Worm (Caenorhabditis elegans) whole organism, L4 larva: ENCODE data around the gene sur-5.
A peak's percentile ranks its signal among the peaks of the same experiment; 100 is the strongest.

Experiments
- R02D3.7 ChIP-seq: fragments of 150-350 bp; sonication (generic microtip); optimal IDR thresholded peaks from 3 replicates; lab custom pipeline; 2014; ENCODE audit warnings: missing biosample characterization, missing genetic modification characterization
- T20F7.1 ChIP-seq: fragments of 200-800 bp; sonication (Bioruptor generic); optimal IDR thresholded peaks from 2 replicates; lab custom pipeline; 2018; ENCODE audit warnings: mild to moderate bottlenecking, missing genetic modification characterization, missing compliant biosample characterization
- Y48G9A.11 ChIP-seq: fragments of 200-800 bp; sonication (Bioruptor generic); IDR thresholded peaks from 2 replicates; pipeline ENCODE4 v1.3.6; 2022; ENCODE audit warnings: missing genetic modification reagents, missing genetic modification characterization, missing compliant biosample characterization
- Y5F2A.4 ChIP-seq: fragments of 200-800 bp; sonication (Bioruptor generic); optimal IDR thresholded peaks from 2 replicates; lab custom pipeline; 2018; ENCODE audit warnings: mild to moderate bottlenecking, missing genetic modification characterization, missing compliant biosample characterization
- Y75B8A.6 ChIP-seq: fragments of 200-800 bp; sonication (Bioruptor generic); IDR thresholded peaks from 2 replicates; pipeline ENCODE4 v1.3.6; 2022; ENCODE audit warnings: missing genetic modification reagents, missing genetic modification characterization, missing compliant biosample characterization
- aha-1 ChIP-seq: fragments of 150-350 bp; peaks from one replicate; lab custom pipeline; 2014; ENCODE audit warnings: missing biosample characterization, missing genetic modification characterization
- attf-4 ChIP-seq: sonication (generic microtip); optimal IDR thresholded peaks from 3 replicates; lab custom pipeline; 2017; ENCODE audit warnings: missing biosample characterization, missing genetic modification characterization
- ceh-44 ChIP-seq: fragments of 200-800 bp; sonication (Bioruptor generic); IDR thresholded peaks from 2 replicates; pipeline ENCODE4 v1.3.6; 2022; ENCODE audit warnings: missing genetic modification reagents, missing genetic modification characterization, missing compliant biosample characterization
- ceh-62 ChIP-seq: sonication (generic microtip); optimal IDR thresholded peaks from 2 replicates; lab custom pipeline; 2017; ENCODE audit warnings: missing biosample characterization, missing genetic modification characterization
- ces-1 ChIP-seq: fragments of 150-350 bp; sonication (generic microtip); optimal IDR thresholded peaks from 4 replicates; lab custom pipeline; 2014; ENCODE audit warnings: missing biosample characterization, missing genetic modification reagents, missing genetic modification characterization
- cey-2 ChIP-seq: sonication (generic microtip); optimal IDR thresholded peaks from 3 replicates; lab custom pipeline; 2017; ENCODE audit warnings: missing genetic modification characterization, mild to moderate bottlenecking, missing compliant biosample characterization, antibody characterized with exemption, borderline replicate concordance; ENCODE audit not compliant: insufficient read depth
- daf-16 ChIP-seq, 3 experiments: sonication (generic microtip); optimal IDR thresholded peaks; 2 replicates each; lab custom pipeline; 2016 to 2017; ENCODE audit warnings: missing genetic modification characterization in 3 of 3, missing genetic modification reagents in 3 of 3, mild to moderate bottlenecking in 2 of 3, missing compliant biosample characterization in 2 of 3, missing biosample characterization in 1 of 3, moderate library complexity in 1 of 3
- dmd-6 ChIP-seq: fragments of 200-800 bp; sonication (Bioruptor generic); IDR thresholded peaks from 2 replicates; pipeline ENCODE4 v1.3.6; 2022; ENCODE audit warnings: missing genetic modification reagents, missing genetic modification characterization, missing compliant biosample characterization
- dve-1 ChIP-seq: sonication (generic microtip); optimal IDR thresholded peaks from 2 replicates; lab custom pipeline; 2017; ENCODE audit warnings: antibody characterized with exemption, mild to moderate bottlenecking, missing genetic modification characterization, missing compliant biosample characterization; ENCODE audit not compliant: insufficient read depth
- egl-43 ChIP-seq: fragments of 200-800 bp; sonication (Bioruptor generic); IDR thresholded peaks from 2 replicates; pipeline ENCODE4 v1.3.6; 2022; ENCODE audit warnings: missing genetic modification reagents, missing genetic modification characterization, missing compliant biosample characterization
- gei-8 ChIP-seq: fragments of 200-800 bp; sonication (Bioruptor generic); optimal IDR thresholded peaks from 2 replicates; lab custom pipeline; 2018; ENCODE audit warnings: mild to moderate bottlenecking, missing genetic modification characterization, missing compliant biosample characterization
- hif-1 ChIP-seq, 2 experiments: sonication (generic microtip); optimal IDR thresholded peaks; 2 replicates each; lab custom pipeline; 2016 to 2017; ENCODE audit warnings: missing compliant biosample characterization in 2 of 2, missing genetic modification characterization in 2 of 2, missing genetic modification reagents in 2 of 2, missing genotype in 2 of 2, mild to moderate bottlenecking in 1 of 2
- hlh-11 ChIP-seq: fragments of 200-800 bp; sonication (Bioruptor generic); optimal IDR thresholded peaks from 2 replicates; lab custom pipeline; 2018; ENCODE audit warnings: mild to moderate bottlenecking, missing genetic modification characterization, missing compliant biosample characterization
- hlh-30 ChIP-seq: sonication (generic microtip); optimal IDR thresholded peaks from 2 replicates; lab custom pipeline; 2017; ENCODE audit warnings: antibody characterized with exemption, mild to moderate bottlenecking, missing genetic modification characterization, missing compliant biosample characterization; ENCODE audit not compliant: insufficient read depth
- jun-1 ChIP-seq: fragments of 150-350 bp; optimal IDR thresholded peaks from 2 replicates; lab custom pipeline; 2014; ENCODE audit warnings: missing biosample characterization, missing genetic modification reagents, missing genetic modification characterization
- lim-7 ChIP-seq: fragments of 200-800 bp; sonication (Bioruptor generic); IDR thresholded peaks from 2 replicates; pipeline ENCODE4 v1.3.6; 2022; ENCODE audit warnings: missing genetic modification characterization, missing compliant biosample characterization
- lin-1 ChIP-seq: fragments of 200-800 bp; sonication (Bioruptor generic); IDR thresholded peaks from 2 replicates; pipeline ENCODE4 v1.3.6; 2022; ENCODE audit warnings: missing genetic modification reagents, missing genetic modification characterization, missing compliant biosample characterization
- mes-2 ChIP-seq: sonication (generic microtip); optimal IDR thresholded peaks from 2 replicates; lab custom pipeline; 2016; ENCODE audit warnings: missing genotype, mild to moderate bottlenecking, missing genetic modification characterization, missing compliant biosample characterization; ENCODE audit not compliant: poor library complexity, severe bottlenecking
- nhr-102 ChIP-seq: sonication (generic microtip); optimal IDR thresholded peaks from 2 replicates; lab custom pipeline; 2016; ENCODE audit warnings: mild to moderate bottlenecking, missing genetic modification characterization, moderate library complexity, missing compliant biosample characterization
- nhr-111 ChIP-seq: fragments of 200-800 bp; sonication (Bioruptor generic); optimal IDR thresholded peaks from 2 replicates; lab custom pipeline; 2018; ENCODE audit warnings: mild to moderate bottlenecking, missing genetic modification characterization, missing compliant biosample characterization
- nhr-237 ChIP-seq: sonication (generic microtip); optimal IDR thresholded peaks from 2 replicates; lab custom pipeline; 2017; ENCODE audit warnings: missing biosample characterization, missing genetic modification characterization
- nhr-28 ChIP-seq: fragments of 150-350 bp; optimal IDR thresholded peaks from 2 replicates; lab custom pipeline; 2014; ENCODE audit warnings: missing biosample characterization, missing genetic modification characterization
- nhr-48 ChIP-seq: sonication (generic microtip); optimal IDR thresholded peaks from 2 replicates; lab custom pipeline; 2016; ENCODE audit warnings: mild to moderate bottlenecking, missing genetic modification characterization, missing compliant biosample characterization
- nhr-76 ChIP-seq: fragments of 150-350 bp; optimal IDR thresholded peaks from 2 replicates; lab custom pipeline; 2014; ENCODE audit warnings: missing biosample characterization, missing genetic modification characterization
- nhr-77 ChIP-seq: fragments of 150-350 bp; optimal IDR thresholded peaks from 2 replicates; lab custom pipeline; 2014; ENCODE audit warnings: missing biosample characterization, missing genetic modification characterization
- pqm-1 ChIP-seq: sonication (generic microtip); optimal IDR thresholded peaks from 2 replicates; lab custom pipeline; 2017; ENCODE audit warnings: missing biosample characterization, missing genetic modification characterization
- rbr-2 ChIP-seq: sonication (generic microtip); optimal IDR thresholded peaks from 2 replicates; lab custom pipeline; 2016; ENCODE audit warnings: missing genotype, missing genetic modification characterization, missing compliant biosample characterization
- set-16 ChIP-seq: fragments of 200-800 bp; sonication (Bioruptor generic); IDR thresholded peaks from 2 replicates; pipeline ENCODE4 v1.3.6; 2022; ENCODE audit warnings: missing genetic modification reagents, missing genetic modification characterization, missing compliant biosample characterization
- skn-1 ChIP-seq: fragments of 150-350 bp; optimal IDR thresholded peaks from 2 replicates; lab custom pipeline; 2014; ENCODE audit warnings: missing biosample characterization, missing genetic modification characterization
- snpc-1.2 ChIP-seq: fragments of 200-800 bp; sonication (Bioruptor generic); IDR thresholded peaks from 2 replicates; pipeline ENCODE4 v1.3.6; 2022; ENCODE audit warnings: missing genetic modification reagents, missing genetic modification characterization, missing compliant biosample characterization
- snpc-4 ChIP-seq: fragments of 150-350 bp; optimal IDR thresholded peaks from 2 replicates; lab custom pipeline; 2014; ENCODE audit warnings: missing biosample characterization, missing genetic modification characterization
- spr-1 ChIP-seq: sonication (generic microtip); optimal IDR thresholded peaks from 2 replicates; lab custom pipeline; 2016; ENCODE audit warnings: mild to moderate bottlenecking, missing genetic modification characterization, missing compliant biosample characterization
- spr-3 ChIP-seq: fragments of 200-800 bp; sonication (Bioruptor generic); optimal IDR thresholded peaks from 2 replicates; lab custom pipeline; 2018; ENCODE audit warnings: mild to moderate bottlenecking, missing genetic modification characterization, missing compliant biosample characterization
- tra-1 ChIP-seq: fragments of 200-800 bp; sonication (Bioruptor generic); IDR thresholded peaks from 2 replicates; pipeline ENCODE4 v1.3.6; 2022; ENCODE audit warnings: missing genetic modification reagents, missing genetic modification characterization, missing compliant biosample characterization
- unc-39 ChIP-seq: sonication (generic microtip); optimal IDR thresholded peaks from 2 replicates; lab custom pipeline; 2017; ENCODE audit warnings: missing biosample characterization, missing genetic modification characterization
- unc-62 ChIP-seq, 3 experiments: fragments of 150-350 bp in 1 of 3; sonication (generic microtip); optimal IDR thresholded peaks in 2 of 3; peaks in 1 of 3; 1 replicate in 1 of 3; 2 replicates in 2 of 3; lab custom pipeline; 2014 to 2017; ENCODE audit warnings: missing biosample characterization in 3 of 3, missing genetic modification characterization in 3 of 3, missing genetic modification reagents in 3 of 3, missing genotype in 1 of 3
- vab-7 ChIP-seq: fragments of 200-800 bp; sonication (Bioruptor generic); IDR thresholded peaks from 2 replicates; pipeline ENCODE4 v1.3.6; 2022; ENCODE audit warnings: missing genetic modification reagents, missing genetic modification characterization, missing compliant biosample characterization
- zip-11 ChIP-seq: fragments of 200-800 bp; sonication (Bioruptor generic); IDR thresholded peaks from 2 replicates; pipeline ENCODE4 v1.3.6; 2022; ENCODE audit warnings: missing genetic modification characterization, missing compliant biosample characterization

sur-5 gene

DNA sequence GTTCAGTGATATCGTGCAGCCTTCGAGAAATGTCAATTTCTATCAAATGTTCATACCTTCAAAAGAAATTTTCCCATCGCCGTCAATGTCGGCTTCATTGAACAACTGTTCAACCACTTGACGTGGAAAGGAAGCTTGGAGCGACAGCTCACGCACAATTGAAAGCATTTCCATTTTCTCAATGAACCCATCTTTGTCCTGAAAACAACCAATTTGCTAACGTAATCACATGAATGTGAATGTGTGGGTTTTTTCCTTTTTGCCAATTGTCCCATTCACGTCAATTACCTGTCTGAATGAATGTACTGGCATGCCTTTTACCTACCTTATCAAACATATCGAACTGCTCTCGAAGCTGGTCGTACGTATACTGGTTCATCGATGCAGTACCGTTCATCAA lies 9.1 kb downstream of the sur-5 start (continued):
- TF ChIP-seq zip-11 (GFP tag; lab: Robert Waterston, UW): no peak
- no peak for TF ChIP-seq unc-39 (tag; lab: Kevin White, UChicago)
- TF ChIP-seq nhr-77: no peak
- no peak for TF ChIP-seq spr-3 (GFP tag; lab: Kevin White, UChicago)
- no peak for TF ChIP-seq nhr-76 (tag; lab: Kevin White, UChicago)

DNA sequence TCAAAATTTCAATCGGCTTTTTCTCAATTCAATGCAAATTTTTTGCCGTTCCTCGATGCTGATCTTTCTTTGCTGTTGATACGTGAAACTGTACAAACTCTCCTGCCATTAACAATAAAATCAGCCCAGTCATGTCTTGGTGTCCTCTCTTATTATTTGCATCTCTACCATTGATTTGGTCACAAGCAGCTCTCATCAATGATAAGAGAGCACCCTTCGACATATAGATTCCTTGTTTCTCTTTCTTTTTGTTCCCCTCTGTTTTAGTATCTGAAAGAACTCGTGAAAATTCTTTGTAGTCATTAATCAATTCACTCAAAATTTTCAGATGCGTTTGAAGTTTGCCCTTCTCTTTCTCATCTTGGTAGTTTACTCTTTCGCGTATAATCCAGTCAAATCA lies 13.6 kb downstream of the sur-5 start, which contains the start of gene lron-7:
Gene lron-7, plus strand, starts transcription at position 323 of the 400 bp plus-strand sequence.
- no peak for TF ChIP-seq skn-1
- TF ChIP-seq Y48G9A.11 (GFP tag; lab: Robert Waterston, UW): no peak
- no peak for TF ChIP-seq ces-1 (GFP tag; lab: Kevin White, UChicago)
- peak; percentile 65 for TF ChIP-seq nhr-77
- TF ChIP-seq Y5F2A.4 (GFP tag; lab: Kevin White, UChicago): no peak
- TF ChIP-seq aha-1 (tag; lab: Kevin White, UChicago): peak; percentile 49
- no peak for TF ChIP-seq cey-2 (tag; lab: Kevin White, UChicago)
- 0 out of 2 replicates have a peak, but pooled peaks have one; percentile 12 for TF ChIP-seq lin-1 (GFP tag; lab: Robert Waterston, UW)
- peak; percentile 86 for TF ChIP-seq pqm-1 (tag; lab: Kevin White, UChicago)
- TF ChIP-seq nhr-28: peak; percentile 81
- TF ChIP-seq hif-1 (tag; optimal IDR thresholded peaks at IDR 0.05; lab: Kevin White, UChicago): no peak
- peak; percentile 40 for TF ChIP-seq hlh-30 (tag; lab: Kevin White, UChicago)
- TF ChIP-seq daf-16 (GFP tag; optimal IDR thresholded peaks at IDR 0.05; lab: Kevin White, UChicago): no peak
- peak; percentile 61 for TF ChIP-seq daf-16 (tag; optimal IDR thresholded peaks at IDR 0.05; lab: Kevin White, UChicago)
- no peak for TF ChIP-seq rbr-2 (tag; lab: Kevin White, UChicago)
- peak; percentile 23 for TF ChIP-seq dve-1 (tag; lab: Kevin White, UChicago)
- TF ChIP-seq gei-8: no peak
- TF ChIP-seq ceh-62: no peak
- peak; percentile 48 for TF ChIP-seq dmd-6 (GFP tag; lab: Robert Waterston, UW)
- TF ChIP-seq hlh-11: peak; percentile 50

DNA sequence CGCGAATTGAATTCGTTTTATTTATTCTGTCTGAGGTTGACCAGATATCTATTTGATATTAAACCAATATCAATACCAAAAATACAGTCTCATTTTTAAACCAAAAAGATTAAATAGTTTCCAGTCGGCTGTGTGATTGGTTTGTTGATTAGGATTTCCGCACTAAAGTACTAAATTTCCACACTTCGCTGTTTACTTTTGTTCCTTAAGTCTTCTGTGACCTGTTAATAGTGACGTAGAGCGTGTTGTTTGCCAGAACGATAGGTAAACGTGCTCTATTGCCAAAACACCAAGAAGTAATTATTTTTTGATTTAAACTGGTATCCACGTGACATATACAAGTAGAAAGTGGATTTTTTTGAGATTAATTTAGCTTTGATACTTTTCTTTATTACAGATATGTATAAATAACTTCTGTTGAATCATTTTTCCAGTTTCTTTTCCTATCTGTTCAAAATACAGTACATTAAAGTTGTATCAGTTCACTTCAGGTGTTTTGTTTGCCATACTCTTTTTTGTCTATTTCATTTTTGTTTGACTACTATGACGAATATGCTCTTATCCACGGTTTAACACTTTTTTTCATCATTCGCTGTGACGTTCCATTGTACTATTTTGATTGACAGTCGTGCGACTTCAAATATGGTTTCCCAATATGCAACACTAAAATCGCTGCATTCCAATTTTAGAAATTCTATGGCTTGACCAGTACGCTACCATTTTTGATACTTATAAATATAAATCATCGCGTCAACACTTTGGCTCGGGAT lies 14.3 kb downstream of the sur-5 start:
- TF ChIP-seq mes-2 (tag; lab: Kevin White, UChicago) (no peak), dmd-6 (GFP tag; lab: Robert Waterston, UW) (peak; percentile 89), dve-1 (tag; lab: Kevin White, UChicago) (peak; percentile 77), nhr-102 (tag; lab: Kevin White, UChicago) (no peak), daf-16 (GFP tag; optimal IDR thresholded peaks at IDR 0.05; lab: Kevin White, UChicago) (peak in 1 of 2 experiments; percentile 16), daf-16 (tag; optimal IDR thresholded peaks at IDR 0.05; lab: Kevin White, UChicago) (peak; percentile 53), Y75B8A.6 (GFP tag; lab: Robert Waterston, UW) (no peak), nhr-76 (tag; lab: Kevin White, UChicago) (no peak), tra-1 (GFP tag; lab: Robert Waterston, UW) (0 out of 2 replicates have a peak, but pooled peaks have one; percentile 67), nhr-48 (peak; percentile 59), spr-1 (tag; lab: Kevin White, UChicago) (no peak), attf-4 (tag; lab: Kevin White, UChicago) (no peak), vab-7 (GFP tag; lab: Robert Waterston, UW) (no peak), jun-1 (tag; lab: Kevin White, UChicago) (no peak), T20F7.1 (peak; percentile 21), egl-43 (GFP tag; lab: Robert Waterston, UW) (no peak), lim-7 (GFP tag; lab: Robert Waterston, UW) (no peak), snpc-4 (tag; lab: Kevin White, UChicago) (no peak), unc-62 (GFP tag; optimal IDR thresholded peaks at IDR 0.05 in 1 of 2; lab: Kevin White, UChicago) (peak; percentile 40 to 89), unc-62 (tag; optimal IDR thresholded peaks at IDR 0.05; lab: Kevin White, UChicago) (no peak), nhr-237 (tag; lab: Kevin White, UChicago) (no peak), rbr-2 (tag; lab: Kevin White, UChicago) (no peak), nhr-111 (GFP tag; lab: Kevin White, UChicago) (no peak), set-16 (GFP tag; lab: Robert Waterston, UW) (no peak), ceh-44 (GFP tag; lab: Robert Waterston, UW) (no peak), R02D3.7 (no peak), hlh-11 (peak; percentile 42), snpc-1.2 (GFP tag; lab: Robert Waterston, UW) (no peak), pqm-1 (tag; lab: Kevin White, UChicago) (no peak)
